Fruit fly (Drosophila melanogaster) whole organism, wandering third instar larva: ENCODE data around the gene CG43077.

Source experiments
- Abd-B ChIP-seq: fragments of >200 bp; optimal IDR thresholded peaks from 2 replicates; lab custom pipeline; 2017; ENCODE audit warnings: missing biosample characterization, missing genetic modification characterization
- CG32264 ChIP-seq: fragments of 200-800 bp; sonication (Bioruptor generic); optimal IDR thresholded peaks from 2 replicates; lab custom pipeline; 2016; ENCODE audit warnings: missing biosample characterization, missing genetic modification characterization
- CG9705 ChIP-seq: fragments of 200-800 bp; sonication (Bioruptor generic); optimal IDR thresholded peaks from 2 replicates; lab custom pipeline; 2018; ENCODE audit warnings: missing biosample characterization, mild to moderate bottlenecking, missing genetic modification characterization
- CrebA ChIP-seq: fragments of 200-800 bp; sonication (Bioruptor generic); optimal IDR thresholded peaks from 2 replicates; lab custom pipeline; 2016; ENCODE audit warnings: missing biosample characterization, mild to moderate bottlenecking, missing genetic modification characterization, borderline replicate concordance
- Dfd ChIP-seq: fragments of >200 bp; optimal IDR thresholded peaks from 2 replicates; lab custom pipeline; 2017; ENCODE audit warnings: missing biosample characterization, missing genetic modification characterization
- Dif ChIP-seq: fragments of 200-275, 200-300 bp; sonication (Bioruptor generic); optimal IDR thresholded peaks from 2 replicates; lab custom pipeline; 2018; ENCODE audit warnings: missing biosample characterization, missing genetic modification characterization; ENCODE audit not compliant: partially characterized antibody
- GATAd ChIP-seq: sonication (Bioruptor generic); optimal IDR thresholded peaks from 2 replicates; lab custom pipeline; 2016; ENCODE audit warnings: missing biosample characterization, missing genetic modification characterization
- HLH106 ChIP-seq: fragments of 200-800 bp; optimal IDR thresholded peaks from 3 replicates; lab custom pipeline; 2019; ENCODE audit warnings: missing biosample characterization, mild to moderate bottlenecking, missing genetic modification characterization, moderate library complexity
- Hnf4 ChIP-seq: fragments of 200-800 bp; sonication (Bioruptor generic); optimal IDR thresholded peaks from 2 replicates; lab custom pipeline; 2016; ENCODE audit warnings: missing biosample characterization, mild to moderate bottlenecking, missing genetic modification characterization
- Hr78 ChIP-seq: fragments of >200 bp; optimal IDR thresholded peaks from 2 replicates; lab custom pipeline; 2017; ENCODE audit warnings: missing biosample characterization, missing genetic modification characterization
- Hr83 ChIP-seq: fragments of 200-300 bp; sonication (Bioruptor generic); optimal IDR thresholded peaks from 2 replicates; lab custom pipeline; 2016; ENCODE audit warnings: missing biosample characterization, mild to moderate bottlenecking, missing genetic modification characterization, moderate library complexity; ENCODE audit not compliant: poor library complexity, severe bottlenecking
- Jra ChIP-seq: sonication (Bioruptor generic); optimal IDR thresholded peaks from 2 replicates; lab custom pipeline; 2016; ENCODE audit warnings: missing biosample characterization, missing genetic modification characterization
- Mio ChIP-seq: sonication (Bioruptor generic); optimal IDR thresholded peaks from 2 replicates; lab custom pipeline; 2016; ENCODE audit warnings: missing biosample characterization, missing genetic modification characterization
- Myc ChIP-seq: fragments of >200 bp; optimal IDR thresholded peaks from 2 replicates; lab custom pipeline; 2017
- N ChIP-seq: fragments of >200 bp; optimal IDR thresholded peaks from 2 replicates; lab custom pipeline; 2018; ENCODE audit warnings: missing biosample characterization, missing external identifiers, missing genetic modification characterization
- OdsH ChIP-seq: fragments of 200-800 bp; sonication (Bioruptor generic); optimal IDR thresholded peaks from 2 replicates; lab custom pipeline; 2016; ENCODE audit warnings: missing biosample characterization, mild to moderate bottlenecking, missing genetic modification characterization
- Rel ChIP-seq, 2 experiments: fragments of 200-800 bp; sonication (Bioruptor generic) in 1 of 2; optimal IDR thresholded peaks; 2 replicates in 1 of 2; 3 replicates in 1 of 2; lab custom pipeline; 2016 to 2019; ENCODE audit warnings: mild to moderate bottlenecking in 2 of 2, missing biosample characterization in 2 of 2, missing genetic modification characterization in 2 of 2, moderate library complexity in 1 of 2
- Sp1 ChIP-seq: fragments of 200-800 bp; sonication (Bioruptor generic); optimal IDR thresholded peaks from 3 replicates; lab custom pipeline; 2019; ENCODE audit warnings: missing biosample characterization, mild to moderate bottlenecking, missing genetic modification characterization, moderate library complexity
- Vsx2 ChIP-seq: fragments of 200-300, 225-300 bp; sonication (Bioruptor generic); optimal IDR thresholded peaks from 2 replicates; lab custom pipeline; 2018; ENCODE audit warnings: missing biosample characterization, missing genetic modification characterization; ENCODE audit not compliant: partially characterized antibody
- br ChIP-seq: fragments of 200-800 bp; sonication (Bioruptor generic); optimal IDR thresholded peaks from 2 replicates; lab custom pipeline; 2016; ENCODE audit warnings: missing biosample characterization, missing genetic modification characterization
- brk ChIP-seq: fragments of 200-800 bp; sonication (Bioruptor generic); optimal IDR thresholded peaks from 2 replicates; lab custom pipeline; 2016; ENCODE audit warnings: missing biosample characterization, mild to moderate bottlenecking, missing genetic modification characterization
- dl ChIP-seq, 2 experiments: fragments of 175-275, 200-275 bp in 1 of 2; fragments of 200-275 bp in 1 of 2; sonication (Bioruptor generic); optimal IDR thresholded peaks; lab custom pipeline; 2018; ENCODE audit warnings: mild to moderate bottlenecking in 2 of 2, missing biosample characterization in 2 of 2, missing genetic modification characterization in 2 of 2, moderate library complexity in 2 of 2; ENCODE audit not compliant: partially characterized antibody in 2 of 2, insufficient read depth in 1 of 2
- dmrt93B ChIP-seq: fragments of 200-800 bp; sonication (Bioruptor generic); optimal IDR thresholded peaks from 2 replicates; lab custom pipeline; 2018; ENCODE audit warnings: missing biosample characterization, mild to moderate bottlenecking, missing genetic modification characterization
- dsf ChIP-seq: sonication (Bioruptor generic); optimal IDR thresholded peaks from 2 replicates; lab custom pipeline; 2016; ENCODE audit warnings: missing biosample characterization, missing genetic modification characterization, borderline replicate concordance
- ey ChIP-seq: fragments of 200-800 bp; sonication (Bioruptor generic); optimal IDR thresholded peaks from 2 replicates; lab custom pipeline; 2016; ENCODE audit warnings: missing biosample characterization, missing genetic modification characterization
- foxo ChIP-seq, 2 experiments: fragments of 200-800 bp; sonication (Bioruptor generic); optimal IDR thresholded peaks; 2 replicates in 1 of 2; 3 replicates in 1 of 2; lab custom pipeline; 2016 to 2017; ENCODE audit warnings: missing biosample characterization in 2 of 2, missing genetic modification characterization in 2 of 2
- fru ChIP-seq: fragments of 200-800 bp; sonication (Bioruptor generic); optimal IDR thresholded peaks from 3 replicates; lab custom pipeline; 2016; ENCODE audit warnings: missing biosample characterization, mild to moderate bottlenecking, missing genetic modification characterization
- h ChIP-seq: fragments of 200-800 bp; sonication (Bioruptor generic); optimal IDR thresholded peaks from 3 replicates; lab custom pipeline; 2016; ENCODE audit warnings: missing biosample characterization, mild to moderate bottlenecking, missing genetic modification characterization
- jim ChIP-seq: fragments of 175-275, 200-325 bp; sonication (Bioruptor generic); optimal IDR thresholded peaks from 2 replicates; lab custom pipeline; 2016; ENCODE audit warnings: missing biosample characterization, mild to moderate bottlenecking, missing genetic modification characterization
- lola ChIP-seq: fragments of >200 bp; optimal IDR thresholded peaks from 2 replicates; lab custom pipeline; 2017; ENCODE audit warnings: missing biosample characterization, missing genetic modification characterization
- pan ChIP-seq: fragments of >200 bp; optimal IDR thresholded peaks from 2 replicates; lab custom pipeline; 2017
- psq ChIP-seq: fragments of 200-800 bp; sonication (Bioruptor generic); optimal IDR thresholded peaks from 3 replicates; lab custom pipeline; 2017; ENCODE audit warnings: missing biosample characterization, mild to moderate bottlenecking, missing genetic modification characterization, moderate library complexity
- rgr ChIP-seq: fragments of 200-800 bp; sonication (Bioruptor generic); optimal IDR thresholded peaks from 3 replicates; lab custom pipeline; 2016; ENCODE audit warnings: missing biosample characterization, mild to moderate bottlenecking, missing genetic modification characterization
- sage ChIP-seq: fragments of 200-800 bp; sonication (Bioruptor generic); optimal IDR thresholded peaks from 2 replicates; lab custom pipeline; 2016; ENCODE audit warnings: missing biosample characterization, mild to moderate bottlenecking, missing genetic modification characterization
- sv ChIP-seq: fragments of 200-800 bp; sonication (Bioruptor generic); optimal IDR thresholded peaks from 3 replicates; lab custom pipeline; 2016; ENCODE audit warnings: missing biosample characterization, missing genetic modification characterization
- tai ChIP-seq: sonication (Bioruptor generic); optimal IDR thresholded peaks from 2 replicates; lab custom pipeline; 2016; ENCODE audit warnings: missing biosample characterization, missing genetic modification characterization
- usp ChIP-seq: fragments of >200 bp; optimal IDR thresholded peaks from 2 replicates; lab custom pipeline; 2017; ENCODE audit warnings: missing biosample characterization, missing genetic modification characterization
- woc ChIP-seq: sonication (Bioruptor generic); optimal IDR thresholded peaks from 2 replicates; lab custom pipeline; 2016; ENCODE audit warnings: missing biosample characterization, mild to moderate bottlenecking, missing genetic modification characterization

Gene CG43077

DNA sequence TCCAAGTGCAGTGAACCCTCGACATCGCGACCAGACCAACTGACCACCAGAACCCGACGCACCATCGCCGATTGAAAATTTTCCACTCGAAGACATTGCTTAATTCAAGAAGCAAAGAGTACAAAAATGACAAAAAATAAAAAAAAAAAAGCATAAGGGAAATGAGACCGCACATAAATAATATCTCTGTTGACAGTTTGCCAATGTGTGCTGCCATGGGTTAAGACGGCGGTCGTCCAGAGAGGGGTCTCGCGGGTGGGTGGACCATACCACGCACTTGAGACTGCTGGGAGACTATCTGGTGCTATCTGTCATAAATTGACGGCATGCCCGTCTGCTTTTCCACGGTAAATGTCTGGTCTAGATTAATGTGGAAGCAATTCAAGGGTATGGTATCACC is 25.1 kb upstream of the CG43077 start:
- TF ChIP-seq CG32264 (GFP tag; lab: Kevin White, UChicago) (no peak), rgr (GFP tag; lab: Kevin White, UChicago) (no peak), Hr78 (no peak), Dfd (GFP tag; lab: Kevin White, UChicago) (no peak), psq (no peak), foxo (GFP tag; optimal IDR thresholded peaks at IDR 0.05; lab: Kevin White, UChicago) (no peak), Sp1 (GFP tag; lab: Kevin White, UChicago) (no peak), tai (GFP tag; lab: Kevin White, UChicago) (no peak), CG9705 (no peak), Vsx2 (GFP tag; lab: Kevin White, UChicago) (no peak), usp (GFP tag; lab: Kevin White, UChicago) (no peak), pan (no peak), N (no peak), br (GFP tag; lab: Kevin White, UChicago) (no peak), jim (GFP tag; lab: Kevin White, UChicago) (no peak), HLH106 (no peak), Rel (GFP tag; optimal IDR thresholded peaks at IDR 0.05; lab: Kevin White, UChicago) (no peak), Rel (tag; optimal IDR thresholded peaks at IDR 0.05; lab: Kevin White, UChicago) (no peak), woc (no peak)

DNA sequence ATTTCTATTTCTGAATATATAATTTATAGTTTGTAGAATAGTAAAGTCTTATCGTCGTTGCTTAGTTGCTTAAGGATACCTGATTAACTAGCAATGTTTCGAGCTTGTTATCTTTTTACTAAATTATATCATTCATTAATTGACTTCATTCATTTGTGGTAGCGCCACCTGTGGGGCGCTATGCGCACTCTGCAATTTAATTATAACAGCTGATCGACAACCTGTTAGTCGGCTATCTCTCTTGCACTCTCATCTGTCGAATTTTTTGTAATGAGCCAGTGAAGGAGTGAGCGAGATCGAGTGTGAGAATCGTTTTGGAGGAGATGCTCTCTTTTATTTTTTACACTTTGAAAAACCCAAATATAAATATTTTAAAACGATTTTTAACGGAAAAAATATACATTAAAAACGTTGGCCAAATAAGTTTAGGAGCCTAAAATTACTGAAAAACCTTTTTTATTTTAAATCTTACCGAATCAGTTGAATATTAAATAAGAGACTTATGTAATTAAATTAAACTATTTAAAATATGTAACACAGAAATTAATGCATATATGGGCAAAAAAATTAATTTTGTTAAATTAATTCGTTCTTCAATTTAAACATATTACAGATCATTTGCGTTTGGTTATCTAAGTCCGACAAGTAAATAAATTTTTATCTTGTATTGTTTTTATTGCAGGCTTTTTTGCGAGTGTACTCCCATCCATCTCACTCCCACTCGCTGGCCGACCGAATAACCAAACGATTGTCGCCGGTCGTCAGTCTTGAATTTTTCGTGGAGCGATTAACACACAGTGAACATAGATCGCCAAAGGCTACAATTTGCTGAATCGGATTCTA is 23.0 kb upstream of the CG43077 start, which contains the start of the genes CG16700 and CG4991:
Gene CG16700 (plus strand): TSS at position 793 of the 843 bp plus-strand sequence.
Gene CG4991 (plus strand): TSS at position 793 of the 843 bp plus-strand sequence.
- peak; percentile 45 for TF ChIP-seq CG9705
- TF ChIP-seq OdsH: peak; percentile 77
- peak; percentile 91 for TF ChIP-seq Sp1 (GFP tag; lab: Kevin White, UChicago)
- TF ChIP-seq rgr (GFP tag; lab: Kevin White, UChicago): peak; percentile 66
- TF ChIP-seq GATAd (GFP tag; lab: Kevin White, UChicago): peak; percentile 26
- no peak for TF ChIP-seq Abd-B (GFP tag; lab: Kevin White, UChicago)
- TF ChIP-seq Jra: peak; percentile 29
- peak; percentile 91 for TF ChIP-seq HLH106
- no peak for TF ChIP-seq CG32264 (GFP tag; lab: Kevin White, UChicago)
- TF ChIP-seq Vsx2 (GFP tag; lab: Kevin White, UChicago): peak; percentile 31
- TF ChIP-seq woc: peak; percentile 62
- peak; percentile 1 for TF ChIP-seq Dif (GFP tag; lab: Kevin White, UChicago)
- peak in 1 of 2 experiments; percentile 4 for TF ChIP-seq dl (GFP tag; optimal IDR thresholded peaks at IDR 0.05; lab: Kevin White, UChicago; ENCODE audit: insufficient read depth in 1 of 2, partially characterized antibody in 2 of 2)
- no peak for TF ChIP-seq sv (GFP tag; lab: Kevin White, UChicago)
- no peak for TF ChIP-seq jim (GFP tag; lab: Kevin White, UChicago)
- TF ChIP-seq foxo (GFP tag; optimal IDR thresholded peaks at IDR 0.05; lab: Kevin White, UChicago): peak in 1 of 2 experiments; percentile 82
- no peak for TF ChIP-seq N
- no peak for TF ChIP-seq sage (GFP tag; lab: Kevin White, UChicago)
- TF ChIP-seq lola (GFP tag; lab: Kevin White, UChicago): no peak
- TF ChIP-seq tai (GFP tag; lab: Kevin White, UChicago): no peak
- no peak for TF ChIP-seq CrebA
- no peak for TF ChIP-seq Mio (GFP tag; lab: Kevin White, UChicago)
- TF ChIP-seq br (GFP tag; lab: Kevin White, UChicago): no peak
- TF ChIP-seq fru (GFP tag; lab: Kevin White, UChicago): peak; percentile 71
- no peak for TF ChIP-seq Hnf4 (GFP tag; lab: Kevin White, UChicago)
- TF ChIP-seq pan: no peak
- TF ChIP-seq Hr78: no peak
- no peak for TF ChIP-seq Rel (GFP tag; optimal IDR thresholded peaks at IDR 0.05; lab: Kevin White, UChicago)
- TF ChIP-seq Rel (tag; optimal IDR thresholded peaks at IDR 0.05; lab: Kevin White, UChicago): no peak
- TF ChIP-seq h: peak; percentile 62
- no peak for TF ChIP-seq Dfd (GFP tag; lab: Kevin White, UChicago)
- TF ChIP-seq brk (GFP tag; lab: Kevin White, UChicago): no peak
- peak; percentile 48 for TF ChIP-seq ey
- peak; percentile 80 for TF ChIP-seq dmrt93B (GFP tag; lab: Kevin White, UChicago)
- TF ChIP-seq Myc (lab: Kevin White, UChicago): no peak
- TF ChIP-seq dsf: no peak
- TF ChIP-seq Hr83 (GFP tag; lab: Kevin White, UChicago): peak; percentile 6
- TF ChIP-seq psq: peak; percentile 74
- TF ChIP-seq usp (GFP tag; lab: Kevin White, UChicago): no peak
